Worm (Caenorhabditis elegans): ENCODE measurements around the gene B0244.7.
A peak's percentile ranks its signal among the peaks of the same experiment; 100 is the strongest.

Gene B0244.7

DNA sequence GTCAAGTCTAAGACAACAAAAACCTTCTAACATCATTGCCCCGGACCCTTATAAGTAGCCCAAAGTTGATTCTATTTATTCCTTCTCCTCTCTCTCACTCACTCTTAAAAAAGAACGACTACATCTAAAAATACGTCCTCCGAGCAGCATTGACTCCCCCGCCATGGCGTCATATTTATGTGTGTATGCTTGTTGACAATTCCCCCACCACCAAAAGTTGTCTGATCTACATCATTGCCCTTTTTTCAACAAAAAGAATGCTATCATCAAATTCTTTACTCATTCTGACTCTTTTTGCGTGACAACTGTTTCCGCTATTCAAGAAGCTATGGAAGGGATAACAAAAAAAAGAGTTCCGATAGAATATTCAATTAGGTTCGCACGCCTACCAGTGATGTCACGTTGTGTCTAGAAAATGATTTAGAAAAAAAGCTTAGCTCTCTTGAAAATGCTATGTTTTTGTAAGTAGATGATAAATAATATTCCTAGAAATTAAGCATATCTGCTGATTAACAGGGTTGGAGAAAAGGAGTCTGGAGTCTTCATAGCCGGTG lies 26.3 kb downstream of the B0244.7 start:
- peak; percentile 2 for TF ChIP-seq fkh-10 (GFP tag; optimal IDR thresholded peaks at IDR 0.05)
- TF ChIP-seq nfya-1 (tag; optimal IDR thresholded peaks at IDR 0.05; ENCODE audit: insufficient read depth), result peak; percentile 48
- TF ChIP-seq mml-1 (tag; optimal IDR thresholded peaks at IDR 0.05), result no peak

DNA sequence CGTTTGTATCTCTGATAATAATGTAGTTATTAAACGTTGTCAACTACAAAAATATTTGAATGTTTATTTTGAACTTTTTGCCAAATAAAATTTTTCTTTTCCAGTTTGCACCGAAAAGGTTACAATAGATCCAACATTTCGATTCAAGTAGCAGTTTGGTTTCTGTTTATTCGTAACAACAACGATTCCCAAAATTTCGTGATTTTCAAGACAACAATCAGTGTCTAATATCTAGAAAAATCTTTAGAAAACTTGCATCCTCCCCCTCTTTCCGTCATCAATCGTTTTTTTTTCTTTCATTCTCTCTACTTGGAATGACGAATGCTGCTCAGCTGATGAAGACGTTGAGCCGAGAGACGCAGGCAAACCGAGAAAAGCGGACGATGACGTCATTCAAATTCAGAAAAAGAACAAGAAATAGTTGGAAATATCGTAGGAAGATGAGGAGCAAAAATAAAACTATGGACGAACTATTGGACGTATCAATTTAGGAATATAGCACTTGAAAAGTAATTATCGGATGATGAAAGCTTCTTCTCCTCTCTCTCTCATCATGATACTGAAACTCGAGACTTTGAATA lies 27.3 kb downstream of the B0244.7 start:
- TF ChIP-seq pqm-1 (tag; optimal IDR thresholded peaks at IDR 0.05), result no peak
- no peak for TF ChIP-seq R02D3.7 (tag; optimal IDR thresholded peaks at IDR 0.05)
- TF ChIP-seq zag-1 (tag; optimal IDR thresholded peaks at IDR 0.05), result no peak
- TF ChIP-seq aly-2 (tag; optimal IDR thresholded peaks at IDR 0.05), result no peak
- peak; percentile 71 for TF ChIP-seq ama-1 (optimal IDR thresholded peaks at IDR 0.05)
- peak; percentile 19 for TF ChIP-seq lin-15B (tag; optimal IDR thresholded peaks at IDR 0.05)
- peak; percentile 33 for TF ChIP-seq elt-1 (tag; optimal IDR thresholded peaks at IDR 0.05)
- TF ChIP-seq nhr-12 (tag; optimal IDR thresholded peaks at IDR 0.05), result no peak
- TF ChIP-seq fkh-10 (GFP tag; optimal IDR thresholded peaks at IDR 0.05), result peak; percentile 96
- TF ChIP-seq ceh-28 (tag; optimal IDR thresholded peaks at IDR 0.05), result peak; percentile 19
- TF ChIP-seq nhr-237 (tag; optimal IDR thresholded peaks at IDR 0.05), result no peak
- TF ChIP-seq lin-39 (tag; optimal IDR thresholded peaks at IDR 0.05), result peak; percentile 82
- TF ChIP-seq skn-1 (tag; optimal IDR thresholded peaks at IDR 0.05), result peak; percentile 55
- TF ChIP-seq unc-62 (GFP tag; optimal IDR thresholded peaks at IDR 0.05), result peak; percentile 37
- TF ChIP-seq nfya-1 (tag; optimal IDR thresholded peaks at IDR 0.05; ENCODE audit: insufficient read depth), result peak; percentile 82
- peak; percentile 71 for TF ChIP-seq nhr-11 (tag; optimal IDR thresholded peaks at IDR 0.05)

DNA sequence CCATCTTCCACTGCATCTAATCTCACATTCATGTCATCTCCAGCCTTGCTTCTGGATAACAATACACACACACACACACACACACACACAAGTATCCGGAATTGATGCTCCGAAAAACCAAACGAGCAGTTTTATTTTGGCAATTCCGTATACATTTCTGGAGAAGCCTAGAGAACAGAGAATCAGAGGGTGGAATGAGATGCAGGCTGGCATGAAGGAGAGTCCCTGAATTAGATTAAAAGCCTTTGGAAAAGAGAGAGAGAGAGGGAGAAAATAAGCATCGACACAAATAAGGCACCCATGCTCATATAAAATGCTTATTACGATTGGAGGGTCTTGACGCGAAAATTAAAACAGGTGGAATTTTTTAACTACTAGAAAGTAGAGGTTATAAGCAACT lies 29.4 kb downstream of the B0244.7 start:
- peak; percentile 7 for TF ChIP-seq nfya-1 (tag; optimal IDR thresholded peaks at IDR 0.05; ENCODE audit: insufficient read depth)
- TF ChIP-seq skn-1 (tag; optimal IDR thresholded peaks at IDR 0.05), result no peak
- TF ChIP-seq unc-39 (tag; optimal IDR thresholded peaks at IDR 0.05), result no peak
- no peak for TF ChIP-seq ceh-9 (tag; optimal IDR thresholded peaks at IDR 0.05)
- TF ChIP-seq ama-1 (optimal IDR thresholded peaks at IDR 0.05), result no peak
- TF ChIP-seq tbx-2 (tag; optimal IDR thresholded peaks at IDR 0.05), result no peak
- no peak for TF ChIP-seq nhr-23 (tag; optimal IDR thresholded peaks at IDR 0.05)
- no peak for TF ChIP-seq lin-39 (tag; optimal IDR thresholded peaks at IDR 0.05)
- no peak for TF ChIP-seq elt-3 (tag; optimal IDR thresholded peaks at IDR 0.05)
- TF ChIP-seq nhr-77 (tag; optimal IDR thresholded peaks at IDR 0.05), result no peak
- no peak for TF ChIP-seq mml-1 (tag; optimal IDR thresholded peaks at IDR 0.05)
- TF ChIP-seq nhr-76 (tag; optimal IDR thresholded peaks at IDR 0.05), result no peak
- TF ChIP-seq zag-1 (tag; optimal IDR thresholded peaks at IDR 0.05), result no peak
- TF ChIP-seq fkh-2 (tag; optimal IDR thresholded peaks at IDR 0.05), result no peak
- TF ChIP-seq hmg-11 (tag; optimal IDR thresholded peaks at IDR 0.05), result no peak
- peak; percentile 10 for TF ChIP-seq egl-5 (tag; optimal IDR thresholded peaks at IDR 0.05)

DNA sequence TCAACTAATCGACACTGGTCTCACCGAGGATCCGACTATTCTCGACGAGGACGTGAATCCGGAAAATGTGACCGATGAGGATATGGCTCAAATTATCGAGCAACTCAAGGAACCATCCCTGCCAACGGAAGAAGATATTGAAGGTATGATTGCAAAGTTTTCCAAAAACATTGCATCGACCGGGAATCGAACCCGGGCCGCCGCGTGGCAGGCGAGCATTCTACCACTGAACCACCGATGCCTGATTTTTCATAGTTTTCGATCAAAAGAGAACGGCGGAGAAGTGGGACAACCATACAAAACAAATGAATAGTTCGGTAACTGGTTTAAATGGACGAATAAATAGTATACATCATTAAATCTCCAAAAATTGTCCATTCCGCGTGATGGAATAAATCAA lies 30.6 kb downstream of the B0244.7 start:
- peak; percentile 3 for TF ChIP-seq tbx-2 (tag; optimal IDR thresholded peaks at IDR 0.05)
- TF ChIP-seq nhr-12 (tag; optimal IDR thresholded peaks at IDR 0.05), result no peak

DNA sequence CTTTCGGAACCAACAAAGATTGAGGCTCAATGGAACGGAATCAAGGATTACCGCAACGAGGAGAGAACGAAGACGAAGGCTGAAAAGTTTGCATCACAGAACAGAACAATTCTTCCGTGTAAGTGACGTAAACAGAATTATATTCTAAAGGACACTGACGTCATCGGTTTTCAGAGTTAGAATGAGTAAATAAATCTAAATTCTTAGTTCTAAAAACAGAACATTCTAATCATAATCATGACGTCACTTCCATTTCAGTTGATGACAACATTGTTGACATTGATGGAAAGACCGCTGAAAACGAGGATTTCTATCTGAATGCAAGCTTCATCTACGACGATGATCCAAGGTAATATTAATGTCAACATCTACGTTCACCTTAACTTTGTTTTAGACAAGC lies 32.7 kb downstream of the B0244.7 start:
- TF ChIP-seq R02D3.7 (tag; optimal IDR thresholded peaks at IDR 0.05) (no peak), ZK546.5 (tag; optimal IDR thresholded peaks at IDR 0.05) (no peak), ceh-82 (tag; optimal IDR thresholded peaks at IDR 0.05) (no peak), elt-2 (tag; optimal IDR thresholded peaks at IDR 0.05) (no peak), egl-27 (tag; optimal IDR thresholded peaks at IDR 0.05) (no peak), nhr-28 (tag; optimal IDR thresholded peaks at IDR 0.05) (no peak), nhr-25 (tag; optimal IDR thresholded peaks at IDR 0.05) (no peak), unc-62 (GFP tag; optimal IDR thresholded peaks at IDR 0.05) (no peak), eor-1 (tag; optimal IDR thresholded peaks at IDR 0.05) (no peak), lin-15B (tag; optimal IDR thresholded peaks at IDR 0.05) (no peak), unc-39 (tag; optimal IDR thresholded peaks at IDR 0.05) (no peak), fos-1 (tag; optimal IDR thresholded peaks at IDR 0.05) (no peak), pqm-1 (tag; optimal IDR thresholded peaks at IDR 0.05) (no peak)

Measured in whole organism, L3 larva.